Worm (Caenorhabditis elegans): ENCODE data around the gene pmp-1.

Gene pmp-1

ce11 chrII:6838270-6838878 lies 45.2 kb downstream of the pmp-1 start:
- TF ChIP-seq dmd-4 (tag; optimal IDR thresholded peaks at IDR 0.05; ENCODE audit: borderline replicate concordance) (no peak), ceh-14 (tag; optimal IDR thresholded peaks at IDR 0.05) (peak; percentile 61), che-1 (tag; optimal IDR thresholded peaks at IDR 0.05) (no peak), lim-6 (tag; optimal IDR thresholded peaks at IDR 0.05) (peak; percentile 18), tbx-2 (tag; optimal IDR thresholded peaks at IDR 0.05) (peak; percentile 5), nhr-232 (tag; optimal IDR thresholded peaks at IDR 0.05) (no peak), ceh-45 (GFP tag; IDR thresholded peaks at IDR 0.05) (no peak), unc-3 (GFP tag; conservative IDR thresholded peaks at IDR 0.05) (peak; percentile 84), unc-3 (tag; optimal IDR thresholded peaks at IDR 0.05) (peak; percentile 96), rnt-1 (tag; optimal IDR thresholded peaks at IDR 0.05) (no peak), syd-9 (tag; optimal IDR thresholded peaks at IDR 0.05) (no peak), ceh-2 (tag; optimal IDR thresholded peaks at IDR 0.05) (no peak), sox-2 (GFP tag; IDR thresholded peaks at IDR 0.05) (peak; percentile 21; the same call in 1 of the 2 replicates), odd-2 (tag; optimal IDR thresholded peaks at IDR 0.05) (no peak), sox-4 (tag; optimal IDR thresholded peaks at IDR 0.05) (no peak), ceh-48 (tag; optimal IDR thresholded peaks at IDR 0.05) (no peak), zip-5 (tag; optimal IDR thresholded peaks at IDR 0.05) (no peak), fax-1 (tag; optimal IDR thresholded peaks at IDR 0.05) (no peak), ceh-19 (GFP tag; optimal IDR thresholded peaks at IDR 0.05) (peak; percentile 0), unc-42 (tag; optimal IDR thresholded peaks at IDR 0.05) (peak; percentile 97), pros-1 (tag; optimal IDR thresholded peaks at IDR 0.05) (no peak), npax-4 (tag; optimal IDR thresholded peaks at IDR 0.05) (no peak), ceh-31 (tag; optimal IDR thresholded peaks at IDR 0.05) (peak; percentile 53), pqm-1 (tag; optimal IDR thresholded peaks at IDR 0.05) (no peak), lin-11 (tag; optimal IDR thresholded peaks at IDR 0.05) (no peak), unc-55 (GFP tag; optimal IDR thresholded peaks at IDR 0.05) (peak; percentile 83), ceh-9 (tag; optimal IDR thresholded peaks at IDR 0.05) (no peak)

- TF ChIP-seq elt-4 (tag; optimal IDR thresholded peaks at IDR 0.05) (no peak), ceh-34 (tag; optimal IDR thresholded peaks at IDR 0.05) (peak; percentile 77), ceh-19 (GFP tag; optimal IDR thresholded peaks at IDR 0.05) (peak; percentile 4), che-1 (tag; optimal IDR thresholded peaks at IDR 0.05) (no peak), fkh-10 (GFP tag; optimal IDR thresholded peaks at IDR 0.05) (no peak), ets-4 (tag; optimal IDR thresholded peaks at IDR 0.05) (no peak), K02D7.2 (tag; optimal IDR thresholded peaks at IDR 0.05) (no peak), ceh-24 (tag; optimal IDR thresholded peaks at IDR 0.05) (no peak), rnt-1 (tag; optimal IDR thresholded peaks at IDR 0.05) (no peak), elt-2 (tag; optimal IDR thresholded peaks at IDR 0.05) (peak; percentile 3), unc-42 (tag; optimal IDR thresholded peaks at IDR 0.05) (no peak), zip-5 (tag; optimal IDR thresholded peaks at IDR 0.05) (no peak)
These were observed 46.6 kb downstream of the pmp-1 start for ce11 chrII:6836762-6837566.

ce11 chrII:6835972-6836595 lies 47.5 kb downstream of the pmp-1 start:
- no peak for TF ChIP-seq K09A11.1 (tag; optimal IDR thresholded peaks at IDR 0.05; ENCODE audit: insufficient read depth)
- TF ChIP-seq ref-2 (tag; optimal IDR thresholded peaks at IDR 0.05), result peak; percentile 27
- TF ChIP-seq tbx-2 (tag; optimal IDR thresholded peaks at IDR 0.05), result peak; percentile 42
- peak; percentile 13 for TF ChIP-seq unc-55 (GFP tag; optimal IDR thresholded peaks at IDR 0.05)
